Fruit fly (Drosophila melanogaster) whole organism, larva: ENCODE results near the gene Tektin-C.

Experiments
- noc ChIP-seq: fragments of 200-800 bp; sonication (Bioruptor generic); optimal IDR thresholded peaks from 3 replicates; lab custom pipeline; 2019; ENCODE audit warnings: missing biosample characterization, mild to moderate bottlenecking, missing genetic modification characterization, moderate library complexity

Gene Tektin-C

dm6 chr3L:5796493-5796998, at the start of gene Tektin-C:
Tektin-C (minus strand) TSS chr3L:5796543.
- TF ChIP-seq noc (tag; lab: Kevin White, UChicago): no peak

- TF ChIP-seq noc (tag; lab: Kevin White, UChicago): no peak
Observed at dm6 chr3L:5845466-5845865, 49.1 kb upstream of the Tektin-C start, which contains the start of gene vn. vn (minus strand) TSS chr3L:5845664.

dm6 chr3L:5843895-5844576, 47.7 kb upstream of the Tektin-C start:
- TF ChIP-seq noc (tag; lab: Kevin White, UChicago): no peak

dm6 chr3L:5840847-5841246, 44.5 kb upstream of the Tektin-C start:
- TF ChIP-seq noc (tag; lab: Kevin White, UChicago): no peak

dm6 chr3L:5838880-5839279, 42.5 kb upstream of the Tektin-C start:
- TF ChIP-seq noc (tag; lab: Kevin White, UChicago): no peak

dm6 chr3L:5838295-5838694, 42.0 kb upstream of the Tektin-C start:
- no peak for TF ChIP-seq noc (tag; lab: Kevin White, UChicago)

dm6 chr3L:5835887-5836646, 39.7 kb upstream of the Tektin-C start:
- TF ChIP-seq noc (tag; lab: Kevin White, UChicago): no peak

dm6 chr3L:5835431-5835830, 39.1 kb upstream of the Tektin-C start:
- TF ChIP-seq noc (tag; lab: Kevin White, UChicago): no peak

dm6 chr3L:5834798-5835197, 38.5 kb upstream of the Tektin-C start:
- TF ChIP-seq noc (tag; lab: Kevin White, UChicago): no peak

- TF ChIP-seq noc (tag; lab: Kevin White, UChicago): no peak
Observed at dm6 chr3L:5834245-5834644, 37.9 kb upstream of the Tektin-C start.

- TF ChIP-seq noc (tag; lab: Kevin White, UChicago): no peak
Observed at dm6 chr3L:5833761-5834160, 37.4 kb upstream of the Tektin-C start.

dm6 chr3L:5831890-5832289, 35.5 kb upstream of the Tektin-C start:
- TF ChIP-seq noc (tag; lab: Kevin White, UChicago): no peak

- no peak for TF ChIP-seq noc (tag; lab: Kevin White, UChicago)
Observed at dm6 chr3L:5830649-5831048, 34.3 kb upstream of the Tektin-C start.

dm6 chr3L:5828684-5829083, 32.3 kb upstream of the Tektin-C start:
- no peak for TF ChIP-seq noc (tag; lab: Kevin White, UChicago)

- no peak for TF ChIP-seq noc (tag; lab: Kevin White, UChicago)
Observed at dm6 chr3L:5828275-5828674, 31.9 kb upstream of the Tektin-C start.

- no peak for TF ChIP-seq noc (tag; lab: Kevin White, UChicago)
Observed at dm6 chr3L:5825483-5825882, 29.1 kb upstream of the Tektin-C start.
